Worm (Caenorhabditis elegans) whole organism, young adult: ENCODE results near the gene sre-1.

Source experiments
- F37B4.10 ChIP-seq: fragments of 200-800 bp; sonication (Bioruptor generic); IDR thresholded peaks from 2 replicates; pipeline ENCODE4 v1.3.6; 2022; ENCODE audit warnings: missing genetic modification characterization, missing compliant biosample characterization
- Y56A3A.18 ChIP-seq: fragments of 200-800 bp; sonication (Bioruptor generic); IDR thresholded peaks from 2 replicates; pipeline ENCODE4 v1.3.6; 2022; ENCODE audit warnings: missing genetic modification reagents, missing genetic modification characterization, missing compliant biosample characterization
- Y67H2A.10 ChIP-seq: fragments of 200-800 bp; sonication (Bioruptor generic); conservative IDR thresholded peaks from 2 replicates; pipeline ENCODE4 v1.3.6; 2022; ENCODE audit warnings: missing genetic modification reagents, missing genetic modification characterization, missing compliant biosample characterization
- ZK185.1 ChIP-seq: sonication (generic microtip); optimal IDR thresholded peaks from 2 replicates; lab custom pipeline; 2016; ENCODE audit warnings: mild to moderate bottlenecking, missing genetic modification characterization, missing compliant biosample characterization; ENCODE audit not compliant: poor library complexity, severe bottlenecking
- efl-1 ChIP-seq: fragments of 150-350 bp; optimal IDR thresholded peaks from 2 replicates; lab custom pipeline; 2014; ENCODE audit warnings: missing biosample characterization, missing genetic modification reagents, missing genetic modification characterization
- lsl-1 ChIP-seq: fragments of 200-800 bp; sonication (Bioruptor generic); optimal IDR thresholded peaks from 2 replicates; lab custom pipeline; 2018; ENCODE audit warnings: mild to moderate bottlenecking, missing genetic modification characterization, moderate library complexity, missing compliant biosample characterization
- nhr-80 ChIP-seq: sonication (generic microtip); optimal IDR thresholded peaks from 2 replicates; lab custom pipeline; 2016; ENCODE audit warnings: missing genetic modification characterization, missing compliant biosample characterization
- somi-1 ChIP-seq: fragments of 200-800 bp; sonication (Bioruptor generic); optimal IDR thresholded peaks from 2 replicates; lab custom pipeline; 2018; ENCODE audit warnings: mild to moderate bottlenecking, missing genetic modification characterization, missing compliant biosample characterization
- tbx-9 ChIP-seq: sonication (generic microtip); optimal IDR thresholded peaks from 2 replicates; lab custom pipeline; 2016; ENCODE audit warnings: borderline replicate concordance, missing genetic modification characterization, inconsistent platforms, missing compliant biosample characterization
- unc-62 ChIP-seq: fragments of 150-350 bp; optimal IDR thresholded peaks from 2 replicates; lab custom pipeline; 2014; ENCODE audit warnings: missing biosample characterization, missing genetic modification reagents, missing genetic modification characterization

DNA sequence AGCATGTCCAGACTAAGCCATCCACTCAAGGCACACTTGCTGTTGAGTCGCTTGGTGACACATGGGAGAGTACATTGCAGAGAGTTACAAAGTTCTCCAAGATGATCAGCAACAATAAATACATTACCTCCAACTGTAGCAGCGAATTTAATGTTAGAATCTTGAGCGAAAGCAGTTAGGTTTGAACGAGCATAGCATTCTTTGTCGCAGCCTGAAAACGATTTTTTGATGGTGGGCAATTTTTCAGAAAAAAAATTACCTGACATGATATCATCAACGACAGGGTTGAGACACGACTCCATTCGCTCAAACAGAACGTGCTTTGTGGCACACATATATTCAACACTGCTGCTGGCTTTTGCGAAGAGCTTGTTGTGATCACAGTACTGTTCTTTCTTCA is 46.5 kb upstream of the sre-1 start:
- TF ChIP-seq lsl-1 (GFP tag; lab: Kevin White, UChicago) (no peak), tbx-9 (tag; lab: Kevin White, UChicago) (no peak), efl-1 (GFP tag; lab: Kevin White, UChicago) (no peak), ZK185.1 (no peak), nhr-80 (tag; lab: Kevin White, UChicago) (no peak), F37B4.10 (GFP tag; lab: Robert Waterston, UW) (no peak), unc-62 (GFP tag; lab: Kevin White, UChicago) (no peak), Y67H2A.10 (no peak), somi-1 (GFP tag; lab: Kevin White, UChicago) (no peak), Y56A3A.18 (GFP tag; lab: Robert Waterston, UW) (no peak)
